Worm (Caenorhabditis elegans) whole organism, L4 larva: ENCODE results near the gene F20D6.15.

Source experiments
- ama-1 ChIP-seq: fragments of 150-350 bp; optimal IDR thresholded peaks from 2 replicates; lab custom pipeline; 2014; ENCODE audit warnings: inconsistent platforms, mixed read lengths
- egl-27 ChIP-seq: sonication (generic microtip); optimal IDR thresholded peaks from 3 replicates; lab custom pipeline; 2017; ENCODE audit warnings: missing biosample characterization, missing genetic modification reagents, missing genetic modification characterization
- fkh-10 ChIP-seq: fragments of 150-350 bp; optimal IDR thresholded peaks from 2 replicates; lab custom pipeline; 2014; ENCODE audit warnings: missing biosample characterization, missing genetic modification reagents, missing genetic modification characterization
- fos-1 ChIP-seq: fragments of 150-350 bp; optimal IDR thresholded peaks from 2 replicates; lab custom pipeline; 2014; ENCODE audit warnings: missing biosample characterization, missing genetic modification characterization
- hmg-1.1 ChIP-seq: fragments of 200-800 bp; sonication (Bioruptor generic); IDR thresholded peaks from 2 replicates; pipeline ENCODE4 v1.3.6; 2022; ENCODE audit warnings: missing genetic modification reagents, missing genetic modification characterization, missing compliant biosample characterization
- jun-1 ChIP-seq: fragments of 150-350 bp; optimal IDR thresholded peaks from 2 replicates; lab custom pipeline; 2014; ENCODE audit warnings: missing biosample characterization, missing genetic modification reagents, missing genetic modification characterization
- lin-1 ChIP-seq: fragments of 200-800 bp; sonication (Bioruptor generic); IDR thresholded peaks from 2 replicates; pipeline ENCODE4 v1.3.6; 2022; ENCODE audit warnings: missing genetic modification reagents, missing genetic modification characterization, missing compliant biosample characterization
- mep-1 ChIP-seq: fragments of 150-350 bp; sonication (generic microtip); optimal IDR thresholded peaks from 3 replicates; lab custom pipeline; 2014; ENCODE audit warnings: missing biosample characterization, missing genetic modification characterization
- nhr-11 ChIP-seq: fragments of 150-350 bp; optimal IDR thresholded peaks from 2 replicates; lab custom pipeline; 2014; ENCODE audit warnings: missing biosample characterization, missing genetic modification characterization
- pha-4 ChIP-seq, 2 experiments: fragments of 150-350 bp in 1 of 2; fragments of 200-800 bp in 1 of 2; sonication (Bioruptor generic) in 1 of 2; IDR thresholded peaks in 1 of 2; optimal IDR thresholded peaks in 1 of 2; 2 replicates each; pipeline versions ENCODE4 v1.3.6 to Lab custom; 2014 to 2022; ENCODE audit warnings: missing genetic modification characterization in 2 of 2, missing genetic modification reagents in 2 of 2, missing biosample characterization in 1 of 2, missing compliant biosample characterization in 1 of 2
- skn-1 ChIP-seq: fragments of 150-350 bp; optimal IDR thresholded peaks from 2 replicates; lab custom pipeline; 2014; ENCODE audit warnings: missing biosample characterization, missing genetic modification characterization
- ztf-11 ChIP-seq: fragments of 150-350 bp; optimal IDR thresholded peaks from 2 replicates; lab custom pipeline; 2014; ENCODE audit warnings: missing biosample characterization, missing genetic modification characterization

ce11 chrV:8228712-8229119 is 40.4 kb upstream of the F20D6.15 start:
- TF ChIP-seq lin-1 (GFP tag; lab: Robert Waterston, UW) (peak; percentile 49; the same call in 1 of the 2 replicates), fkh-10 (no peak), skn-1 (no peak), ama-1 (lab: Kevin White, UChicago) (peak; percentile 94), mep-1 (tag; lab: Kevin White, UChicago) (peak; percentile 93), hmg-1.1 (GFP tag; lab: Robert Waterston, UW) (peak; percentile 88), jun-1 (tag; lab: Kevin White, UChicago) (no peak), nhr-11 (tag; lab: Kevin White, UChicago) (peak; percentile 49), pha-4 (GFP tag; IDR thresholded peaks at IDR 0.05; lab: Robert Waterston, UW) (peak; percentile 86), pha-4 (tag; optimal IDR thresholded peaks at IDR 0.05; lab: Kevin White, UChicago) (no peak), fos-1 (tag; lab: Kevin White, UChicago) (no peak), egl-27 (tag; lab: Kevin White, UChicago) (no peak), ztf-11 (tag; lab: Kevin White, UChicago) (no peak)
